Worm (Caenorhabditis elegans) whole organism, early embryonic: ENCODE data around the gene R07E5.11.

ENCODE experiments used
- B0310.2 ChIP-seq: sonication (generic microtip); optimal IDR thresholded peaks from 2 replicates; lab custom pipeline; 2016; ENCODE audit warnings: mild to moderate bottlenecking, missing genetic modification characterization, missing compliant biosample characterization
- F13C5.2 ChIP-seq: sonication (generic microtip); optimal IDR thresholded peaks from 2 replicates; lab custom pipeline; 2017; ENCODE audit warnings: mild to moderate bottlenecking, missing genetic modification characterization, inconsistent platforms, missing compliant biosample characterization
- aly-1 ChIP-seq: sonication (generic microtip); optimal IDR thresholded peaks from 2 replicates; lab custom pipeline; 2016; ENCODE audit warnings: missing genetic modification characterization, missing compliant biosample characterization
- ama-1 ChIP-seq: fragments of 150-350 bp; optimal IDR thresholded peaks from 2 replicates; lab custom pipeline; 2014
- ceh-13 ChIP-seq: fragments of 200-800 bp; sonication (Bioruptor generic); optimal IDR thresholded peaks from 2 replicates; lab custom pipeline; 2018; ENCODE audit warnings: mild to moderate bottlenecking, missing genetic modification characterization, missing compliant biosample characterization
- ceh-36 ChIP-seq: sonication (generic microtip); optimal IDR thresholded peaks from 2 replicates; lab custom pipeline; 2016; ENCODE audit warnings: missing genetic modification characterization, inconsistent platforms, missing compliant biosample characterization
- ets-7 ChIP-seq: sonication (generic microtip); optimal IDR thresholded peaks from 2 replicates; lab custom pipeline; 2016; ENCODE audit warnings: missing genotype, missing genetic modification characterization, missing compliant biosample characterization
- flt-1 ChIP-seq: fragments of 200-800 bp; sonication (Bioruptor generic); IDR thresholded peaks from 2 replicates; pipeline ENCODE4 v1.3.6; 2022; ENCODE audit warnings: missing genetic modification characterization, missing compliant biosample characterization
- hmbx-1 ChIP-seq: sonication (generic microtip); optimal IDR thresholded peaks from 2 replicates; lab custom pipeline; 2016; ENCODE audit warnings: mild to moderate bottlenecking, missing genetic modification characterization, missing compliant biosample characterization
- hmg-4 ChIP-seq: fragments of 200-800 bp; sonication (Bioruptor generic); optimal IDR thresholded peaks from 2 replicates; lab custom pipeline; 2018; ENCODE audit warnings: mild to moderate bottlenecking, missing genetic modification characterization, missing compliant biosample characterization
- hnd-1 ChIP-seq: sonication (generic microtip); optimal IDR thresholded peaks from 2 replicates; lab custom pipeline; 2016; ENCODE audit warnings: missing genetic modification characterization, missing compliant biosample characterization
- pes-1 ChIP-seq: fragments of 200-800 bp; sonication (Bioruptor generic); IDR thresholded peaks from 2 replicates; pipeline ENCODE4 v1.3.6; 2022; ENCODE audit warnings: missing genetic modification reagents, missing genetic modification characterization, missing compliant biosample characterization
- scrt-1 ChIP-seq: fragments of 200-800 bp; sonication (Bioruptor generic); IDR thresholded peaks from 2 replicates; pipeline ENCODE4 v1.3.6; 2022; ENCODE audit warnings: missing genetic modification characterization, missing compliant biosample characterization
- sea-1 ChIP-seq: fragments of 200-800 bp; sonication (Bioruptor generic); conservative IDR thresholded peaks from 2 replicates; pipeline ENCODE4 v1.3.6; 2022; ENCODE audit warnings: missing genetic modification characterization, missing compliant biosample characterization
- tbx-11 ChIP-seq: fragments of 200-800 bp; sonication (Bioruptor generic); IDR thresholded peaks from 2 replicates; pipeline ENCODE4 v1.3.6; 2022; ENCODE audit warnings: missing genetic modification characterization, missing compliant biosample characterization
- tbx-37 ChIP-seq: fragments of 200-800 bp; sonication (Bioruptor generic); conservative IDR thresholded peaks from 2 replicates; pipeline ENCODE4 v1.3.6; 2022; ENCODE audit warnings: missing genetic modification reagents, missing genetic modification characterization, missing compliant biosample characterization
- tra-4 ChIP-seq: sonication (generic microtip); optimal IDR thresholded peaks from 2 replicates; lab custom pipeline; 2017; ENCODE audit warnings: missing genetic modification characterization, missing compliant biosample characterization

The R07E5.11 gene

DNA sequence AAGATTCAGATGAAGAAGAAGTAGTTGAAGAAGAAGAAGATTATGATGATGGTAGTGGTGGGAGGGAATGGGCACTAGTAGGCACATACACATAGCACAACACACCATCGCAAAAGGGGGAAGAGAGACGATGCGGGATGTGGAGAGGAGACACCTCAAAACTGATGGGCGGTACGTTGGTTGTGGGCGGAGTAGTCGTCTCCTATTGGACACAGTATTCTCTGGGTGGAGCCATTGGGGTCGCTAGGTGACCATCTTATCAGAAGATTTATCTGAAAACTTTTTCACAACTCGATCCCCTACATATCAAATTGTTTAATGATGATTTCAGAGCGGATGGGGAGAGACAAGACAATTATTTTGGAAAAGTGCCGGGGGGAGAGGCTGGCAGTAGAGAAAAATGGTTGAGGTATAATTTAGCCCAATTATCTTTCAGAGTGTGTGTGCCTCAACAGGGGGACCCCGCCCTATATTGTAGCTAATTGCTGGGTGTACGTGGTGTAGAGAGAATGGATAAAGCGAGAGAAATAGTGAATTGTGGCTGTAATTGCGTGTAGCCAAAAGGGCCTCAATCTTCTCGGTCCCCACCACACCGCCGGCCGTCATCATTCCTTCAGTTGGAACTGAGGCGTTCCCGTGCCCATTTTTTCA lies 35.9 kb upstream of the R07E5.11 start:
- no peak for TF ChIP-seq tra-4 (tag; lab: Kevin White, UChicago)
- peak; percentile 27 for TF ChIP-seq hmg-4 (GFP tag; lab: Kevin White, UChicago)
- TF ChIP-seq F13C5.2 (tag; lab: Kevin White, UChicago) = peak; percentile 15
- TF ChIP-seq aly-1 = no peak
- no peak for TF ChIP-seq flt-1 (GFP tag; lab: Robert Waterston, UW)

DNA sequence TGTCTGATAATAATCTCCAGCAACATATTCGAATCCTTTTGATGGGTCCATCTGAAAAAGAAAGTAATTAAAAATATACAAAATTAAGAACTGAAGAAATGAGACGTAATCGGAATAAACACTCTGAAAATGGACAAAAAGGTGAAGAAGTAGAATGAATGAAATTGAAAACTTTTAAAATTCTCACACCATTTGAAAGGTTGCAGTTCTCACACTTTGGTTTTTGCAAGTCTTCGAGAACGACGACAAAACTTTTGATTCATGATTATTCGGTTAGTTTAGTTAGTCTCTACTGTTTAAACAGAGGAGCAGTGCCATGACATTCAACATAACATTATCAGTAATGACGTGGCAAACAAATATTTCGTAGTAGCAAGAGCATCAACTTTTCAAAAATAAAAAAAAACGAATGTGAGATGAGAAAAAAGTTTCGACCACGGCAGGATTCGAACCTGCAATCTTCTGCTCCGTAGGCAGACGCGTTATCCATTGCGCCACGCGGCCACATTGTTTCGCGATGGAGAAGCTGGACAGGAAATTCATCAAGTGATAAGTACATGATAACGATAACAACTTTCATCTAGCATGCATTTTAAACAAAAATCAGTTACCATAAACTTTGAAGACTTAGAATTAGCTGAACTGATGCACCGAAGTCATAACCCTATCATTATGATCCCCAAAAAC lies 35.0 kb upstream of the R07E5.11 start, which contains the start of gene ceh-43:
Gene ceh-43, minus strand, starts transcription at position 51 of the 687 bp plus-strand sequence.
- no peak for TF ChIP-seq hmbx-1 (tag; lab: Kevin White, UChicago)
- TF ChIP-seq pes-1 (GFP tag; lab: Robert Waterston, UW) = no peak
- TF ChIP-seq ceh-36 (tag; lab: Kevin White, UChicago) = no peak
- no peak for TF ChIP-seq sea-1 (GFP tag; lab: Robert Waterston, UW)
- no peak for TF ChIP-seq B0310.2 (tag; lab: Kevin White, UChicago)
- no peak for TF ChIP-seq hmg-4 (GFP tag; lab: Kevin White, UChicago)
- no peak for TF ChIP-seq ets-7
- TF ChIP-seq scrt-1 (GFP tag; lab: Robert Waterston, UW) = no peak
- TF ChIP-seq tra-4 (tag; lab: Kevin White, UChicago) = no peak
- TF ChIP-seq ceh-13 = no peak
- TF ChIP-seq tbx-37 (GFP tag; lab: Robert Waterston, UW) = no peak
- TF ChIP-seq F13C5.2 (tag; lab: Kevin White, UChicago) = no peak
- TF ChIP-seq tbx-11 (GFP tag; lab: Robert Waterston, UW) = no peak
- TF ChIP-seq hnd-1 (tag; lab: Kevin White, UChicago) = no peak
- TF ChIP-seq ama-1 (lab: Kevin White, UChicago) = no peak
- no peak for TF ChIP-seq flt-1 (GFP tag; lab: Robert Waterston, UW)
- no peak for TF ChIP-seq aly-1

DNA sequence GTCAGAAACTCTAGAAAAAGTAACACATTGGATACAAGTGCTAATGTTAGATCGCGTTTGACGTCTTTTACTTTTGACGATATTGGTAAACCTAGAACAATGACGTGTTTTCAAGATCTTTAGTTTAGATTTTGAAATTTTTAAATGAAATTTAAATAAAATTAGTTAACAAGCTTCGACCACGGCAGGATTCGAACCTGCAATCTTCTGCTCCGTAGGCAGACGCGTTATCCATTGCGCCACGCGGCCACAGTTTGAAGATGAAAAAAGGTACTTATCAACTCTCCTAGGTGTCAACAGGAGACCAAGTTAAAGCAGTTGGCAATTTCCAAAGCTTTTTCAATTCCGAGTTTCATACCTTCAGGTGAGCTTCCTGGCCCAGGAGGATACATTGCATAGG lies 34.3 kb upstream of the R07E5.11 start:
- TF ChIP-seq ama-1 (lab: Kevin White, UChicago) (no peak), tbx-37 (GFP tag; lab: Robert Waterston, UW) (no peak), B0310.2 (tag; lab: Kevin White, UChicago) (no peak), hmg-4 (GFP tag; lab: Kevin White, UChicago) (no peak), ceh-36 (tag; lab: Kevin White, UChicago) (no peak), F13C5.2 (tag; lab: Kevin White, UChicago) (no peak), ets-7 (no peak)

DNA sequence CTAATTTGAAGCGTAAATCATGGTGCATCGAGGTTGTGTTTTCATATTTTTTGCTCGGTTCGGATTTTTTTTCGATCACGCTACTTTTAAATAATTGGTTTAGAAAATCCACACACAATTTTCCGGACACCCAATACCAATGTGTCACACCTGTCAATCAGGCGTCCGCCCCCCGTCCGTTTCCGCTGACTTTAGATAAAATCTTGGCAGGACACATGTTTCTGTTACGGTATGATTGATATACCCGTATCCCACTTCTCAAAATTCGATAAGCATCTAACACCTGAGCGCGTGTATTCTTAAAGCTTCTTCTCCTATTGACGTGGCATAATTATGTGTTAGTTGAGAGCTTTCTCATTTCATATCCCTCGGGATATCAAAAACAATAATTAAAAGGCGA lies 33.0 kb upstream of the R07E5.11 start:
- TF ChIP-seq ceh-36 (tag; lab: Kevin White, UChicago) (no peak), F13C5.2 (tag; lab: Kevin White, UChicago) (no peak), hmg-4 (GFP tag; lab: Kevin White, UChicago) (no peak), tbx-37 (GFP tag; lab: Robert Waterston, UW) (no peak), ceh-13 (no peak), aly-1 (no peak)

DNA sequence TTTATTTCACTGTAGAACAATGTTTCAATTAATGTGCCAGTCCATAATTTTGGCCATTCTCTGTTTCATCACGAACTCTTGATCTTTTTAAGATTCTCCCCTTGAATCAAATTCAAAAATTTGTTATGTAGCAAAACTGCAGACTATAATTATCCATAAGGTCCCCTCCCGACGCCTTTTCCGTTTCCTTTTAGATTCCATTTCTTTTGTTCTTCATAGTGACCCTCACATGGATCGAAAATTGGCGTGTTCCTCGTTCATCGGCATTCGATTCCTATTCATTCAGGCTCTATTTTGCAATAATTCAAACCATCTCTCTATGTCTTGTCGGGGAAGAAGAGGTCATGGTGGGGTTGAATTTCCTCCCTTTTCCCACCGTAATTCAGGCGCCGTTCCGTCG lies 29.5 kb upstream of the R07E5.11 start:
- no peak for TF ChIP-seq ceh-36 (tag; lab: Kevin White, UChicago)
- TF ChIP-seq B0310.2 (tag; lab: Kevin White, UChicago) = no peak
- no peak for TF ChIP-seq hmg-4 (GFP tag; lab: Kevin White, UChicago)
- no peak for TF ChIP-seq tbx-37 (GFP tag; lab: Robert Waterston, UW)
- no peak for TF ChIP-seq F13C5.2 (tag; lab: Kevin White, UChicago)
- no peak for TF ChIP-seq pes-1 (GFP tag; lab: Robert Waterston, UW)
- no peak for TF ChIP-seq ets-7
- TF ChIP-seq scrt-1 (GFP tag; lab: Robert Waterston, UW) = no peak
- no peak for TF ChIP-seq tbx-11 (GFP tag; lab: Robert Waterston, UW)
- TF ChIP-seq ama-1 (lab: Kevin White, UChicago) = no peak
- no peak for TF ChIP-seq tra-4 (tag; lab: Kevin White, UChicago)
- no peak for TF ChIP-seq ceh-13
- no peak for TF ChIP-seq aly-1
- no peak for TF ChIP-seq hmbx-1 (tag; lab: Kevin White, UChicago)

DNA sequence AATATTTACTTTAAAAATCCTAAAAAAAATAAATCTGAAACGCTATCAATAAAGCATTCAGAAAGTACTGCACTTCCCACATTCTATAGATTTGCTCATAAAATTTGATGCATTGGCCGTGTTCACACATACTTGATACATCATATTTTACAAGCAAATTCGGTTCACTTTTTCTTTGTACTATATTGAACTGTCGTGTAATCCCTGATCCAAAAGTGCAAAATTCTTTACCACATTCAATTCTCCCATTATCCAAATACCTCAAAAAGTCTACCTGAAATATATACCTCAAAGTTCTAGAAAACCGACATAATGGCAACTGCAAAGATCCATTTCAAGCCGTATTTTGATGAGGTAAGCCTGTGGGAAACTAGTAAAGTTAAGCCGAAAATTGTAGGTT lies 26.7 kb upstream of the R07E5.11 start, which contains the start of gene nex-3:
Gene nex-3, plus strand, starts transcription at position 301 of the 400 bp plus-strand sequence.
- no peak for TF ChIP-seq ceh-13
- no peak for TF ChIP-seq F13C5.2 (tag; lab: Kevin White, UChicago)
- TF ChIP-seq tra-4 (tag; lab: Kevin White, UChicago) = no peak
- TF ChIP-seq scrt-1 (GFP tag; lab: Robert Waterston, UW) = no peak
- no peak for TF ChIP-seq pes-1 (GFP tag; lab: Robert Waterston, UW)
- no peak for TF ChIP-seq hnd-1 (tag; lab: Kevin White, UChicago)
- TF ChIP-seq flt-1 (GFP tag; lab: Robert Waterston, UW) = no peak
- TF ChIP-seq hmg-4 (GFP tag; lab: Kevin White, UChicago) = no peak

DNA sequence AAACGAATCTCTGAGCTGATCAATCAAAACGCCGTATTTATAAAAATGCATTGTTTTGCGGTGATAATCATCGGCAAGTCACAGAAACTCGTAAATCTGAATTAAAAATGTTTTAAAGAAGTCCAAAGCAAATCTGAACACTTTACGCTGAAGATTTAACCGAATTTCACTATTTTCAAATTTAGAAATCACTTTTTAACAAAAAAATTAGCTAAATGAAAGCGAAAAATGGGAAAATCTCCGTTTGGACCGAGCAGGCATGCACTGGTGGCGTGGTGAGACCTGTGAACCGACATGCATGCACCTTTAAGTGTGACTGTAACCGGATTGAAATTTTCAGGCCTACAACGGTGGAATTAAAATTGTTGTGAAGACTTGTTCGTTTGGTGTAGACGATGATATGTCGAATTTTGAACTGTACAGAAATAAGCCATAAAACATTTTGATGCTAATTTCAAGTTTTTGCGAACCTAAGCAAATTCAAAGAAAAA lies 24.5 kb upstream of the R07E5.11 start, which contains the start of gene C28A5.2:
Gene C28A5.2, minus strand, starts transcription at position 51 of the 491 bp plus-strand sequence.
- TF ChIP-seq scrt-1 (GFP tag; lab: Robert Waterston, UW) (no peak), ama-1 (lab: Kevin White, UChicago) (no peak), B0310.2 (tag; lab: Kevin White, UChicago) (no peak), hmbx-1 (tag; lab: Kevin White, UChicago) (no peak), tbx-37 (GFP tag; lab: Robert Waterston, UW) (no peak), hmg-4 (GFP tag; lab: Kevin White, UChicago) (no peak), F13C5.2 (tag; lab: Kevin White, UChicago) (no peak), tra-4 (tag; lab: Kevin White, UChicago) (no peak), tbx-11 (GFP tag; lab: Robert Waterston, UW) (no peak)
